Worm (Caenorhabditis elegans) whole organism, late embryonic: ENCODE data around the gene pdr-1.

Source experiments
- ceh-48 ChIP-seq: sonication (generic microtip); optimal IDR thresholded peaks from 2 replicates; lab custom pipeline; 2016; ENCODE audit warnings: missing genetic modification characterization, inconsistent platforms, missing compliant biosample characterization
- fax-1 ChIP-seq: sonication (generic microtip); optimal IDR thresholded peaks from 2 replicates; lab custom pipeline; 2016; ENCODE audit warnings: missing genotype, missing genetic modification characterization, missing compliant biosample characterization
- fkh-10 ChIP-seq: fragments of 150-350 bp; optimal IDR thresholded peaks from 2 replicates; lab custom pipeline; 2014; ENCODE audit warnings: missing biosample characterization, missing genetic modification reagents, missing genetic modification characterization
- hlh-13 ChIP-seq: fragments of 200-800 bp; sonication (Bioruptor generic); optimal IDR thresholded peaks from 2 replicates; lab custom pipeline; 2018; ENCODE audit warnings: mild to moderate bottlenecking, missing genetic modification characterization, missing compliant biosample characterization
- lim-6 ChIP-seq: sonication (generic microtip); optimal IDR thresholded peaks from 2 replicates; lab custom pipeline; 2016; ENCODE audit warnings: missing genetic modification characterization, missing compliant biosample characterization
- nhr-232 ChIP-seq: sonication (generic microtip); optimal IDR thresholded peaks from 2 replicates; lab custom pipeline; 2016; ENCODE audit warnings: missing genetic modification characterization, missing compliant biosample characterization
- pros-1 ChIP-seq: fragments of 150-350 bp; optimal IDR thresholded peaks from 2 replicates; lab custom pipeline; 2014; ENCODE audit warnings: missing biosample characterization, missing genetic modification reagents, missing genetic modification characterization

ce11 chrIII:13779360-13780093, 8.2 kb downstream of the pdr-1 start:
- TF ChIP-seq ceh-48 (no peak), nhr-232 (no peak), pros-1 (tag; lab: Kevin White, UChicago) (no peak), fax-1 (tag; lab: Kevin White, UChicago) (no peak), lim-6 (tag; lab: Kevin White, UChicago) (no peak), hlh-13 (GFP tag; lab: Kevin White, UChicago) (no peak), fkh-10 (GFP tag; lab: Kevin White, UChicago) (no peak)
